Fruit fly (Drosophila melanogaster): Measurements from ENCODE around the gene CG7460.

CG7460 gene

dm6 chr3L:17740471-17740870 lies at the start of gene CG7460:
CG7460 (plus strand) TSS chr3L:17740540.
- TF ChIP-seq usp (GFP tag; optimal IDR thresholded peaks at IDR 0.05) = no peak
- no peak for TF ChIP-seq pan (optimal IDR thresholded peaks at IDR 0.05)
- no peak for TF ChIP-seq CG8478 (optimal IDR thresholded peaks at IDR 0.05)
- TF ChIP-seq Dll (optimal IDR thresholded peaks at IDR 0.05) = no peak
- no peak for TF ChIP-seq psq (optimal IDR thresholded peaks at IDR 0.05)
- TF ChIP-seq EcR (GFP tag; optimal IDR thresholded peaks at IDR 0.05) = no peak

dm6 chr3L:17719754-17720153 lies 20.6 kb upstream of the CG7460 start, which contains the start of gene CheB74a:
CheB74a (minus strand) TSS chr3L:17719854.
- TF ChIP-seq EcR (GFP tag; optimal IDR thresholded peaks at IDR 0.05) = no peak
- TF ChIP-seq usp (GFP tag; optimal IDR thresholded peaks at IDR 0.05) = no peak
- TF ChIP-seq psq (optimal IDR thresholded peaks at IDR 0.05) = no peak
- no peak for TF ChIP-seq Dll (optimal IDR thresholded peaks at IDR 0.05)
- no peak for TF ChIP-seq pan (optimal IDR thresholded peaks at IDR 0.05)
- TF ChIP-seq CG8478 (optimal IDR thresholded peaks at IDR 0.05) = no peak

- no peak for TF ChIP-seq EcR (GFP tag; optimal IDR thresholded peaks at IDR 0.05)
- TF ChIP-seq psq (optimal IDR thresholded peaks at IDR 0.05) = no peak
- no peak for TF ChIP-seq usp (GFP tag; optimal IDR thresholded peaks at IDR 0.05)
Measured at dm6 chr3L:17729278-17729677, 11.1 kb upstream of the CG7460 start, which contains the start of gene CG6052. CG6052 (minus strand) TSS chr3L:17729378.

dm6 chr3L:17739627-17740026 lies 713 bp upstream of the CG7460 start:
- TF ChIP-seq usp (GFP tag; optimal IDR thresholded peaks at IDR 0.05) (no peak), Dll (optimal IDR thresholded peaks at IDR 0.05) (no peak), EcR (GFP tag; optimal IDR thresholded peaks at IDR 0.05) (no peak), psq (optimal IDR thresholded peaks at IDR 0.05) (no peak), CG8478 (optimal IDR thresholded peaks at IDR 0.05) (no peak), pan (optimal IDR thresholded peaks at IDR 0.05) (no peak)

dm6 chr3L:17742531-17742930 lies 2.2 kb downstream of the CG7460 start:
- TF ChIP-seq pan (optimal IDR thresholded peaks at IDR 0.05) (no peak), EcR (GFP tag; optimal IDR thresholded peaks at IDR 0.05) (no peak), CG8478 (optimal IDR thresholded peaks at IDR 0.05) (no peak), psq (optimal IDR thresholded peaks at IDR 0.05) (no peak), usp (GFP tag; optimal IDR thresholded peaks at IDR 0.05) (no peak), Dll (optimal IDR thresholded peaks at IDR 0.05) (no peak)

- no peak for TF ChIP-seq pan (optimal IDR thresholded peaks at IDR 0.05)
- no peak for TF ChIP-seq CG8478 (optimal IDR thresholded peaks at IDR 0.05)
- no peak for TF ChIP-seq psq (optimal IDR thresholded peaks at IDR 0.05)
- TF ChIP-seq usp (GFP tag; optimal IDR thresholded peaks at IDR 0.05) = no peak
- TF ChIP-seq EcR (GFP tag; optimal IDR thresholded peaks at IDR 0.05) = no peak
- no peak for TF ChIP-seq Dll (optimal IDR thresholded peaks at IDR 0.05)
Measured at dm6 chr3L:17746760-17747159, 6.4 kb downstream of the CG7460 start, which contains the start of gene CG6034. CG6034 (minus strand) TSS chr3L:17746860.

dm6 chr3L:17750488-17750887 lies 10.1 kb downstream of the CG7460 start, which contains the start of gene Adgf-B:
Adgf-B (minus strand) TSS chr3L:17750588.
- TF ChIP-seq pan (optimal IDR thresholded peaks at IDR 0.05) = no peak
- no peak for TF ChIP-seq psq (optimal IDR thresholded peaks at IDR 0.05)
- TF ChIP-seq EcR (GFP tag; optimal IDR thresholded peaks at IDR 0.05) = no peak
- TF ChIP-seq usp (GFP tag; optimal IDR thresholded peaks at IDR 0.05) = no peak
- TF ChIP-seq CG8478 (optimal IDR thresholded peaks at IDR 0.05) = no peak
- TF ChIP-seq Dll (optimal IDR thresholded peaks at IDR 0.05) = no peak

- no peak for TF ChIP-seq CG8478 (optimal IDR thresholded peaks at IDR 0.05)
- no peak for TF ChIP-seq usp (GFP tag; optimal IDR thresholded peaks at IDR 0.05)
- no peak for TF ChIP-seq pan (optimal IDR thresholded peaks at IDR 0.05)
- no peak for TF ChIP-seq EcR (GFP tag; optimal IDR thresholded peaks at IDR 0.05)
- no peak for TF ChIP-seq Dll (optimal IDR thresholded peaks at IDR 0.05)
- TF ChIP-seq psq (optimal IDR thresholded peaks at IDR 0.05) = no peak
Measured at dm6 chr3L:17754285-17754684, 13.9 kb downstream of the CG7460 start.

- TF ChIP-seq usp (GFP tag; optimal IDR thresholded peaks at IDR 0.05) (no peak), pan (optimal IDR thresholded peaks at IDR 0.05) (no peak)
Measured at dm6 chr3L:17757156-17758083, 17.1 kb downstream of the CG7460 start.

dm6 chr3L:17758084-17758211 lies 17.6 kb downstream of the CG7460 start, which contains the start of gene CG32182:
CG32182 (plus strand) TSS chr3L:17758112.
- no peak for TF ChIP-seq Dll (optimal IDR thresholded peaks at IDR 0.05)
- no peak for TF ChIP-seq pan (optimal IDR thresholded peaks at IDR 0.05)
- no peak for TF ChIP-seq EcR (GFP tag; optimal IDR thresholded peaks at IDR 0.05)
- no peak for TF ChIP-seq CG8478 (optimal IDR thresholded peaks at IDR 0.05)
- no peak for TF ChIP-seq psq (optimal IDR thresholded peaks at IDR 0.05)
- TF ChIP-seq usp (GFP tag; optimal IDR thresholded peaks at IDR 0.05) = no peak

- TF ChIP-seq psq (optimal IDR thresholded peaks at IDR 0.05) = no peak
Measured at dm6 chr3L:17759072-17759747, 18.9 kb downstream of the CG7460 start, which contains the start of gene CG32181. CG32181 (plus strand) TSS chr3L:17759697.

- TF ChIP-seq psq (optimal IDR thresholded peaks at IDR 0.05) = no peak
Measured at dm6 chr3L:17763987-17764386, 23.6 kb downstream of the CG7460 start, which contains the start of the genes Adgf-A and Adgf-A2. Adgf-A (minus strand) TSS chr3L:17764158. Adgf-A2 (minus strand) TSS chr3L:17764158.

- TF ChIP-seq Dll (optimal IDR thresholded peaks at IDR 0.05) (no peak), pan (optimal IDR thresholded peaks at IDR 0.05) (no peak), EcR (GFP tag; optimal IDR thresholded peaks at IDR 0.05) (no peak), usp (GFP tag; optimal IDR thresholded peaks at IDR 0.05) (no peak), psq (optimal IDR thresholded peaks at IDR 0.05) (no peak), CG8478 (optimal IDR thresholded peaks at IDR 0.05) (no peak)
Measured at dm6 chr3L:17791067-17791466, 50.7 kb downstream of the CG7460 start.

Measured in whole organism.